Worm (Caenorhabditis elegans): ENCODE results near the gene cnc-2.

- TF ChIP-seq nhr-11 (tag; optimal IDR thresholded peaks at IDR 0.05) (no peak), mep-1 (tag; optimal IDR thresholded peaks at IDR 0.05) (no peak), blmp-1 (tag; optimal IDR thresholded peaks at IDR 0.05) (no peak), egl-27 (tag; optimal IDR thresholded peaks at IDR 0.05) (no peak), dsc-1 (tag; optimal IDR thresholded peaks at IDR 0.05) (peak; percentile 10), F16B12.6 (tag; optimal IDR thresholded peaks at IDR 0.05) (no peak), tbx-2 (tag; optimal IDR thresholded peaks at IDR 0.05) (no peak), aha-1 (tag; optimal IDR thresholded peaks at IDR 0.05) (no peak), nhr-76 (tag; optimal IDR thresholded peaks at IDR 0.05) (no peak), ceh-82 (tag; optimal IDR thresholded peaks at IDR 0.05) (no peak), snpc-4 (tag; optimal IDR thresholded peaks at IDR 0.05) (no peak), mdl-1 (tag; optimal IDR thresholded peaks at IDR 0.05) (no peak)
Measured at ce11 chrV:1414615-1415433, 35.2 kb downstream of the cnc-2 start.

Measured in whole organism, L1 larva.